Fruit fly (Drosophila melanogaster) whole organism: ENCODE measurements around the gene eIF4EHP.

Source experiments
- EcR ChIP-seq, 2 experiments: fragments of >200 bp; optimal IDR thresholded peaks; 2 replicates each; lab custom pipeline; 2017; ENCODE audit warnings: missing biosample characterization in 2 of 2, missing genetic modification characterization in 2 of 2, missing genetic modification reagents in 2 of 2
- pan ChIP-seq: fragments of >200 bp; optimal IDR thresholded peaks from 2 replicates; lab custom pipeline; 2017
- psq ChIP-seq: fragments of >200 bp; optimal IDR thresholded peaks from 2 replicates; lab custom pipeline; 2017

dm6 chr3R:24024688-24025087, 84.1 kb downstream of the eIF4EHP start:
- peak in 1 of 2 experiments; percentile 72 for TF ChIP-seq EcR (GFP tag; optimal IDR thresholded peaks at IDR 0.05; lab: Kevin White, UChicago)
- TF ChIP-seq psq (lab: Kevin White, UChicago): no peak
- no peak for TF ChIP-seq pan
